Worm (Caenorhabditis elegans) whole organism, L4/young adult: Measurements from ENCODE around the gene cyb-2.1.

ENCODE experiments used
- W03F9.2 ChIP-seq: fragments of 150-350 bp; optimal IDR thresholded peaks from 2 replicates; lab custom pipeline; 2014; ENCODE audit warnings: missing biosample characterization, missing genetic modification characterization
- dao-5 ChIP-seq: sonication (generic microtip); optimal IDR thresholded peaks from 2 replicates; lab custom pipeline; 2016; ENCODE audit warnings: missing genotype, missing genetic modification characterization, moderate library complexity, missing compliant biosample characterization
- him-1 ChIP-seq: sonication (generic microtip); optimal IDR thresholded peaks from 2 replicates; lab custom pipeline; 2016; ENCODE audit warnings: missing genotype, missing genetic modification reagents, missing genetic modification characterization, missing compliant biosample characterization

DNA sequence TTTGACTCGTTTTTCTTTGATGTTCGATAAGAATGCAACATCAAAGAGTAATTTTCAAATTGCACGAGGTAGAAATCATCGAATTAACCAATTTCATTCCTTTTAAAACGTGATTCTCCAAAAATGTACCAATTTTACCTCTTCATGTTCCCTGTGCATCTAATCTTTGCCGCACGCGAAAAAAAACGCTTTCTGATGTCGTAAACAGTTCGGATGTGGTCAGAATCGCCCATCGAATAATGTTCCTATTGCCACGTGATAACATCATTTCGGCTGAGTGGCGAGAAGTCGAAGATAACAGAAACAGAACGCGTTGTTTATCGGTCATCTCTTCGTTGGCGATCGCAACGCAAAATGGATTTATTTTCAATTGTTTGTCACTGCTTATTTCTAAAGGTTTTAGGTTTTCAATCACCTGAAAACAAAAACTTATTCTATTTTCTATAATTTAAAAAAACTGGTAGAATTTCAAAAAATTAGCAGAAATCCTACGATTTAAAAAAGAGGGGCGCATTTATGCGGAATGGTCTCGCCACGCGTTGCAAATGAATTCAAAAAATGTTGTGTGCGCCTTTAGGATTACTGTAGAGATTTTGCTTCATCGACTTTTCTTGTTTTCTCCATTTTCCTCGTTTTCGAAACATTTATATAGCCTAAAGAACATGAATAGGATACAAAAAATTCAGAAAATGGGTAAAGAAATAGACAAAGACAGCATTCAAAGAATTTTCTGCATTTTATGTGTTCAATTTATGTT lies 35.9 kb downstream of the cyb-2.1 start, which contains the start of gene mogs-1:
- TF ChIP-seq W03F9.2 (tag; lab: Kevin White, UChicago) = no peak
- TF ChIP-seq him-1 = no peak
- TF ChIP-seq dao-5 = no peak
